Fruit fly (Drosophila melanogaster): ENCODE measurements around the gene Mst57Db.

dm6 chr3R:25831799-25832280 lies 1.1 kb upstream of the Mst57Db start, which contains the start of the genes Mst57Da and alpha4GT2:
- TF ChIP-seq fd96Ca (GFP tag; IDR thresholded peaks at IDR 0.05), result no peak
- no peak for TF ChIP-seq CG4496 (GFP tag; IDR thresholded peaks at IDR 0.05)
- no peak for TF ChIP-seq CG13204 (GFP tag; optimal IDR thresholded peaks at IDR 0.05)
- TF ChIP-seq EcR (GFP tag; optimal IDR thresholded peaks at IDR 0.05), result no peak
- TF ChIP-seq Pif1B (GFP tag; optimal IDR thresholded peaks at IDR 0.05), result no peak
- TF ChIP-seq CG14655 (GFP tag; optimal IDR thresholded peaks at IDR 0.05), result no peak
- no peak for TF ChIP-seq CG10348 (GFP tag; IDR thresholded peaks at IDR 0.05)

Data from whole organism, pupa.